Worm (Caenorhabditis elegans) whole organism, young adult: ENCODE results near the gene K03B8.4.

ENCODE experiments used
- B0261.1 ChIP-seq: sonication (generic microtip); optimal IDR thresholded peaks from 2 replicates; lab custom pipeline; 2016; ENCODE audit warnings: mild to moderate bottlenecking, missing genetic modification characterization, moderate library complexity, missing compliant biosample characterization
- F33H1.4 ChIP-seq: fragments of 200-800 bp; sonication (Bioruptor generic); IDR thresholded peaks from 2 replicates; pipeline ENCODE4 v1.3.6; 2022; ENCODE audit warnings: missing genetic modification reagents, missing genetic modification characterization, missing compliant biosample characterization
- F52B5.7 ChIP-seq: sonication (generic microtip); optimal IDR thresholded peaks from 2 replicates; lab custom pipeline; 2016; ENCODE audit warnings: mild to moderate bottlenecking, missing genetic modification characterization, missing compliant biosample characterization
- K12H6.12 ChIP-seq: fragments of 200-800 bp; sonication (Bioruptor generic); optimal IDR thresholded peaks from 2 replicates; lab custom pipeline; 2018; ENCODE audit warnings: mild to moderate bottlenecking, missing genetic modification characterization, missing compliant biosample characterization
- Y53G8AR.9 ChIP-seq: fragments of 200-800 bp; sonication (Bioruptor generic); conservative IDR thresholded peaks from 2 replicates; pipeline ENCODE4 v1.3.6; 2022; ENCODE audit warnings: missing genetic modification reagents, missing genetic modification characterization, missing compliant biosample characterization
- Y67H2A.10 ChIP-seq: fragments of 200-800 bp; sonication (Bioruptor generic); conservative IDR thresholded peaks from 2 replicates; pipeline ENCODE4 v1.3.6; 2022; ENCODE audit warnings: missing genetic modification reagents, missing genetic modification characterization, missing compliant biosample characterization
- Y79H2A.3 ChIP-seq: fragments of 200-800 bp; sonication (Bioruptor generic); conservative IDR thresholded peaks from 2 replicates; pipeline ENCODE4 v1.3.6; 2022; ENCODE audit warnings: missing genetic modification reagents, missing genetic modification characterization, missing compliant biosample characterization
- ZK185.1 ChIP-seq: sonication (generic microtip); optimal IDR thresholded peaks from 2 replicates; lab custom pipeline; 2016; ENCODE audit warnings: mild to moderate bottlenecking, missing genetic modification characterization, missing compliant biosample characterization; ENCODE audit not compliant: poor library complexity, severe bottlenecking
- cebp-2 ChIP-seq: fragments of 200-800 bp; sonication (Bioruptor generic); IDR thresholded peaks from 2 replicates; pipeline ENCODE4 v1.3.6; 2022; ENCODE audit warnings: missing genetic modification characterization, missing compliant biosample characterization
- ceh-40 ChIP-seq: fragments of 200-800 bp; sonication (Bioruptor generic); IDR thresholded peaks from 2 replicates; pipeline ENCODE4 v1.3.6; 2022; ENCODE audit warnings: missing genetic modification characterization, missing compliant biosample characterization
- ceh-91 ChIP-seq: fragments of 200-800 bp; sonication (Bioruptor generic); IDR thresholded peaks from 2 replicates; pipeline ENCODE4 v1.3.6; 2022; ENCODE audit warnings: missing genetic modification reagents, missing genetic modification characterization, missing compliant biosample characterization
- dpff-1 ChIP-seq: sonication (generic microtip); optimal IDR thresholded peaks from 2 replicates; lab custom pipeline; 2017; ENCODE audit warnings: mild to moderate bottlenecking, missing genetic modification characterization, missing compliant biosample characterization
- egrh-3 ChIP-seq: fragments of 200-800 bp; sonication (Bioruptor generic); IDR thresholded peaks from 2 replicates; pipeline ENCODE4 v1.3.6; 2022; ENCODE audit warnings: missing genetic modification reagents, missing genetic modification characterization, missing compliant biosample characterization
- gei-17 ChIP-seq: fragments of 200-800 bp; sonication (Bioruptor generic); optimal IDR thresholded peaks from 2 replicates; lab custom pipeline; 2018; ENCODE audit warnings: mild to moderate bottlenecking, missing genetic modification characterization, missing compliant biosample characterization
- him-1 ChIP-seq: sonication (generic microtip); optimal IDR thresholded peaks from 2 replicates; lab custom pipeline; 2016; ENCODE audit warnings: missing genotype, missing genetic modification reagents, missing genetic modification characterization, missing compliant biosample characterization
- hlh-12 ChIP-seq: sonication (generic microtip); optimal IDR thresholded peaks from 2 replicates; lab custom pipeline; 2016; ENCODE audit warnings: missing genetic modification characterization, missing compliant biosample characterization
- hmg-1.2 ChIP-seq: fragments of 200-800 bp; sonication (Bioruptor generic); IDR thresholded peaks from 2 replicates; pipeline ENCODE4 v1.3.6; 2022; ENCODE audit warnings: missing genetic modification reagents, missing genetic modification characterization, missing compliant biosample characterization
- hmg-20 ChIP-seq: fragments of 200-800 bp; sonication (Bioruptor generic); IDR thresholded peaks from 2 replicates; pipeline ENCODE4 v1.3.6; 2022; ENCODE audit warnings: missing genetic modification reagents, missing genetic modification characterization, missing compliant biosample characterization
- hrde-1 ChIP-seq: sonication (generic microtip); optimal IDR thresholded peaks from 2 replicates; lab custom pipeline; 2016; ENCODE audit warnings: missing genetic modification characterization, mild to moderate bottlenecking, missing compliant biosample characterization, moderate library complexity, missing genotype, missing genetic modification reagents, borderline replicate concordance
- hsf-1 ChIP-seq: fragments of 200-800 bp; sonication (Bioruptor generic); IDR thresholded peaks from 2 replicates; pipeline ENCODE4 v1.3.6; 2022; ENCODE audit warnings: missing genetic modification reagents, missing genetic modification characterization, missing compliant biosample characterization
- lag-1 ChIP-seq: fragments of 200-800 bp; sonication (Bioruptor generic); IDR thresholded peaks from 2 replicates; pipeline ENCODE4 v1.3.6; 2022; ENCODE audit warnings: missing genetic modification reagents, missing genetic modification characterization, missing compliant biosample characterization
- let-607 ChIP-seq, 2 experiments: fragments of 200-800 bp in 1 of 2; sonication (Bioruptor generic) in 1 of 2; sonication (generic microtip) in 1 of 2; optimal IDR thresholded peaks; 2 replicates each; lab custom pipeline; 2016 to 2018; ENCODE audit warnings: mild to moderate bottlenecking in 2 of 2, missing compliant biosample characterization in 2 of 2, missing genetic modification characterization in 2 of 2, moderate library complexity in 2 of 2, missing genotype in 1 of 2
- lin-26 ChIP-seq: fragments of 200-800 bp; sonication (Bioruptor generic); IDR thresholded peaks from 2 replicates; pipeline ENCODE4 v1.3.6; 2022; ENCODE audit warnings: missing genetic modification reagents, missing genetic modification characterization, missing compliant biosample characterization
- lin-54 ChIP-seq: fragments of 200-800 bp; sonication (Bioruptor generic); optimal IDR thresholded peaks from 2 replicates; lab custom pipeline; 2018; ENCODE audit warnings: mild to moderate bottlenecking, missing genetic modification characterization, missing compliant biosample characterization
- lir-1 ChIP-seq: fragments of 200-800 bp; sonication (Bioruptor generic); conservative IDR thresholded peaks from 2 replicates; pipeline ENCODE4 v1.3.6; 2022; ENCODE audit warnings: missing genetic modification reagents, missing genetic modification characterization, missing compliant biosample characterization
- lsl-1 ChIP-seq: fragments of 200-800 bp; sonication (Bioruptor generic); optimal IDR thresholded peaks from 2 replicates; lab custom pipeline; 2018; ENCODE audit warnings: mild to moderate bottlenecking, missing genetic modification characterization, moderate library complexity, missing compliant biosample characterization
- mes-4 ChIP-seq: sonication (generic microtip); optimal IDR thresholded peaks from 2 replicates; lab custom pipeline; 2016; ENCODE audit warnings: missing genotype, missing genetic modification characterization, missing compliant biosample characterization
- mxl-1 ChIP-seq: sonication (generic microtip); optimal IDR thresholded peaks from 2 replicates; lab custom pipeline; 2016; ENCODE audit warnings: missing genetic modification characterization, missing compliant biosample characterization
- nhr-179 ChIP-seq: sonication (generic microtip); optimal IDR thresholded peaks from 2 replicates; lab custom pipeline; 2016; ENCODE audit warnings: mild to moderate bottlenecking, missing genetic modification characterization, missing compliant biosample characterization
- nhr-80 ChIP-seq: sonication (generic microtip); optimal IDR thresholded peaks from 2 replicates; lab custom pipeline; 2016; ENCODE audit warnings: missing genetic modification characterization, missing compliant biosample characterization
- pbrm-1 ChIP-seq: fragments of 200-800 bp; sonication (Bioruptor generic); IDR thresholded peaks from 2 replicates; pipeline ENCODE4 v1.3.6; 2022; ENCODE audit warnings: missing genetic modification reagents, missing genetic modification characterization, missing compliant biosample characterization
- rcor-1 ChIP-seq: fragments of 200-800 bp; sonication (Bioruptor generic); IDR thresholded peaks from 2 replicates; pipeline ENCODE4 v1.3.6; 2022; ENCODE audit warnings: missing genetic modification reagents, missing genetic modification characterization, missing compliant biosample characterization
- rpc-1 ChIP-seq, 2 experiments: fragments of 150-350 bp in 1 of 2; sonication (generic microtip) in 1 of 2; optimal IDR thresholded peaks; 2 replicates each; lab custom pipeline; 2014 to 2018; ENCODE audit warnings: missing biosample characterization in 1 of 2, missing genetic modification characterization in 1 of 2, missing genetic modification reagents in 1 of 2, missing genotype in 1 of 2
- snpc-1.1 ChIP-seq: sonication (generic microtip); optimal IDR thresholded peaks from 2 replicates; lab custom pipeline; 2017; ENCODE audit warnings: missing genetic modification characterization, mild to moderate bottlenecking, missing compliant biosample characterization, antibody characterized with exemption, moderate library complexity, missing genotype, missing genetic modification reagents; ENCODE audit not compliant: insufficient read depth
- snpc-3.4 ChIP-seq: sonication (generic microtip); optimal IDR thresholded peaks from 2 replicates; lab custom pipeline; 2017; ENCODE audit warnings: missing genetic modification characterization, mild to moderate bottlenecking, missing compliant biosample characterization, antibody characterized with exemption, moderate library complexity, missing genotype, missing genetic modification reagents
- somi-1 ChIP-seq: fragments of 200-800 bp; sonication (Bioruptor generic); optimal IDR thresholded peaks from 2 replicates; lab custom pipeline; 2018; ENCODE audit warnings: mild to moderate bottlenecking, missing genetic modification characterization, missing compliant biosample characterization
- tbp1 ChIP-seq: fragments of 200-800 bp; sonication (Bioruptor generic); optimal IDR thresholded peaks from 2 replicates; lab custom pipeline; 2018; ENCODE audit warnings: mild to moderate bottlenecking, missing genetic modification characterization, missing compliant biosample characterization
- tbx-9 ChIP-seq: sonication (generic microtip); optimal IDR thresholded peaks from 2 replicates; lab custom pipeline; 2016; ENCODE audit warnings: borderline replicate concordance, missing genetic modification characterization, inconsistent platforms, missing compliant biosample characterization
- tlf-1 ChIP-seq: fragments of 200-800 bp; sonication (Bioruptor generic); optimal IDR thresholded peaks from 2 replicates; lab custom pipeline; 2018; ENCODE audit warnings: mild to moderate bottlenecking, missing genetic modification characterization, missing compliant biosample characterization
- unc-130 ChIP-seq: sonication (generic microtip); optimal IDR thresholded peaks from 2 replicates; lab custom pipeline; 2016; ENCODE audit warnings: missing genetic modification reagents, missing genetic modification characterization, missing compliant biosample characterization
- xnd-1 ChIP-seq: sonication (generic microtip); optimal IDR thresholded peaks from 2 replicates; lab custom pipeline; 2016; ENCODE audit warnings: missing genotype, missing genetic modification reagents, missing genetic modification characterization, missing compliant biosample characterization
- zfh-2 ChIP-seq: fragments of 200-800 bp; sonication (Bioruptor generic); conservative IDR thresholded peaks from 2 replicates; pipeline ENCODE4 v1.3.6; 2022; ENCODE audit warnings: missing genetic modification reagents, missing genetic modification characterization, missing compliant biosample characterization
- ztf-18 ChIP-seq: sonication (generic microtip); optimal IDR thresholded peaks from 2 replicates; lab custom pipeline; 2016; ENCODE audit warnings: missing genotype, mild to moderate bottlenecking, missing genetic modification characterization, missing compliant biosample characterization
- ztf-25 ChIP-seq: fragments of 200-800 bp; sonication (Bioruptor generic); IDR thresholded peaks from 2 replicates; pipeline ENCODE4 v1.3.6; 2022; ENCODE audit warnings: missing genetic modification reagents, missing genetic modification characterization, missing compliant biosample characterization
- ztf-26 ChIP-seq: sonication (generic microtip); optimal IDR thresholded peaks from 2 replicates; lab custom pipeline; 2017; ENCODE audit warnings: missing genetic modification characterization, missing compliant biosample characterization
- ztf-28 ChIP-seq: fragments of 200-800 bp; sonication (Bioruptor generic); IDR thresholded peaks from 2 replicates; pipeline ENCODE4 v1.3.6; 2022; ENCODE audit warnings: missing genetic modification reagents, missing genetic modification characterization, missing compliant biosample characterization

Gene K03B8.4

DNA sequence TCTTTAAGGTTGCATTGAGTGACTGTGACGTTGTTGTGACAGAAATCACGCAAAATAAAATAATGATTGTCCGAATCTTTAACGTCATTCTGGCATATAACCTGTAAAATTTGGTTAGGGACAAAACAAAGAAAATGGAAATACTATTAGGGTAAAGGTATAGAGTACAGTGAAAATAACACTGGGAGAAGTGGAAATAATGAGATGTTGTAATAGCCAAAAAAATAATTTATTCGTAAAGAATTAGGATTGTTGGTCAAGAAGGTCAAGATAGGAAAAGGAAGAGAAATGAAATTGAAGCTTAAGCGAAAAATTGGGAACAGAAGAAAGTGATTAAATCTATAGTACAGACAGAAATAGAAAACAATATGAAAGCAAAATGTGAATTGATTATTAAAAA is 20.1 kb upstream of the K03B8.4 start, which contains the start of gene deg-3:
deg-3 (minus strand) TSS at position 101 of the 400 bp plus-strand sequence.
- TF ChIP-seq hsf-1, result no peak
- TF ChIP-seq hlh-12 (tag; lab: Kevin White, UChicago), result no peak
- no peak for TF ChIP-seq hmg-1.2 (GFP tag; lab: Robert Waterston, UW)
- no peak for TF ChIP-seq hmg-20
- no peak for TF ChIP-seq Y67H2A.10 (GFP tag; lab: Robert Waterston, UW)
- TF ChIP-seq ztf-28 (GFP tag; lab: Robert Waterston, UW), result no peak
- no peak for TF ChIP-seq dpff-1
- no peak for TF ChIP-seq tlf-1
- no peak for TF ChIP-seq nhr-179 (tag; lab: Kevin White, UChicago)
- TF ChIP-seq lin-26 (GFP tag; lab: Robert Waterston, UW), result no peak
- no peak for TF ChIP-seq gei-17
- no peak for TF ChIP-seq tbx-9 (tag; lab: Kevin White, UChicago)
- no peak for TF ChIP-seq rpc-1 (optimal IDR thresholded peaks at IDR 0.05; lab: Kevin White, UChicago)
- TF ChIP-seq rpc-1 (tag; optimal IDR thresholded peaks at IDR 0.05; lab: Kevin White, UChicago), result no peak
- no peak for TF ChIP-seq mes-4 (tag; lab: Kevin White, UChicago)
- no peak for TF ChIP-seq zfh-2 (GFP tag; lab: Robert Waterston, UW)
- no peak for TF ChIP-seq ceh-40 (GFP tag; lab: Robert Waterston, UW)
- no peak for TF ChIP-seq lag-1 (GFP tag; lab: Robert Waterston, UW)
- no peak for TF ChIP-seq cebp-2 (GFP tag; lab: Robert Waterston, UW)
- no peak for TF ChIP-seq ztf-25 (GFP tag; lab: Robert Waterston, UW)
- TF ChIP-seq pbrm-1, result no peak
- TF ChIP-seq, all 124 proteins: peak for 0

DNA sequence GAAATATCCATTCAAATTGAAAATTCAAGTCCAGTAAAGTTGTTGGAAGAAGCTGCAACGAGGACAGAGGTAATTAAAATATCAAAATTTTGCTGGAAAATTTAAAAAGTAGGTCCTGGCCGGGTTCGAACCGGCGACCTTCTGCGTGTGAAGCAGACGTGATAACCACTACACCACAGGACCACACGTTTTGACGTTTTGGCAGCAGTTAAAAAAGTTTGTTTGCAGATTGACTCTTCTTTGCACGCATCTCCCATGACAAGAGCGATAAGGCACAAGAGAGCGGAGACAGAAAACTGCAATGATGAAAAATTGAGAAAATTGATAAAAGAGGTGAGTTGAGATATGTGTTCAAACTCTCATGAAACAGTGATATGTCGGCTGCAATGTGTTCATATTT is 17.2 kb upstream of the K03B8.4 start:
- 0 out of 2 replicates have a peak, but pooled peaks have one; percentile 5 for TF ChIP-seq lir-1 (GFP tag; lab: Robert Waterston, UW)
- peak; percentile 47 for TF ChIP-seq snpc-3.4 (tag; lab: Kevin White, UChicago)
- no peak for TF ChIP-seq ceh-91 (GFP tag; lab: Robert Waterston, UW)
- TF ChIP-seq lsl-1 (GFP tag; lab: Kevin White, UChicago), result peak; percentile 32
- TF ChIP-seq lin-54 (GFP tag; lab: Kevin White, UChicago), result peak; percentile 62
- no peak for TF ChIP-seq xnd-1
- TF ChIP-seq Y79H2A.3 (GFP tag; lab: Robert Waterston, UW), result no peak
- peak; percentile 50; the same call in 1 of the 2 replicates for TF ChIP-seq Y53G8AR.9 (GFP tag; lab: Robert Waterston, UW)
- TF ChIP-seq let-607 (tag; optimal IDR thresholded peaks at IDR 0.05; lab: Kevin White, UChicago), result peak in 1 of 2 experiments; percentile 18
- peak; percentile 75 for TF ChIP-seq F52B5.7 (tag; lab: Kevin White, UChicago)
- TF ChIP-seq unc-130, result peak; percentile 5
- TF ChIP-seq ZK185.1 (tag; lab: Kevin White, UChicago), result peak; percentile 42
- 0 out of 2 replicates have a peak, but pooled peaks have one; percentile 25 for TF ChIP-seq ztf-28 (GFP tag; lab: Robert Waterston, UW)
- peak; percentile 80 for TF ChIP-seq lin-26 (GFP tag; lab: Robert Waterston, UW)
- no peak for TF ChIP-seq mxl-1 (tag; lab: Kevin White, UChicago)
- TF ChIP-seq F33H1.4 (GFP tag; lab: Robert Waterston, UW), result peak; percentile 20; the same call in 1 of the 2 replicates
- TF ChIP-seq hrde-1 (tag; lab: Kevin White, UChicago), result peak; percentile 16
- 0 out of 2 replicates have a peak, but pooled peaks have one; percentile 6 for TF ChIP-seq egrh-3 (GFP tag; lab: Robert Waterston, UW)
- 0 out of 2 replicates have a peak, but pooled peaks have one; percentile 36 for TF ChIP-seq rcor-1 (GFP tag; lab: Robert Waterston, UW)
- TF ChIP-seq snpc-1.1, result peak; percentile 66
- TF ChIP-seq mes-4 (tag; lab: Kevin White, UChicago), result no peak
- peak; percentile 80 for TF ChIP-seq pbrm-1
- peak; percentile 60 for TF ChIP-seq nhr-80 (tag; lab: Kevin White, UChicago)
- no peak for TF ChIP-seq tbx-9 (tag; lab: Kevin White, UChicago)
- TF ChIP-seq somi-1, result peak; percentile 21
- peak; percentile 15 for TF ChIP-seq K12H6.12 (tag; lab: Kevin White, UChicago)
- TF ChIP-seq him-1, result peak; percentile 83
- peak; percentile 81 for TF ChIP-seq B0261.1 (tag; lab: Kevin White, UChicago)
- peak; percentile 62 for TF ChIP-seq ztf-18
- no peak for TF ChIP-seq ztf-26
- peak; percentile 87 for TF ChIP-seq tbp1 (GFP tag; lab: Kevin White, UChicago)
